Fruit fly (Drosophila melanogaster): ENCODE data around the gene CG45045.
A peak's percentile ranks its signal among the peaks of the same experiment; 100 is the strongest.

DNA sequence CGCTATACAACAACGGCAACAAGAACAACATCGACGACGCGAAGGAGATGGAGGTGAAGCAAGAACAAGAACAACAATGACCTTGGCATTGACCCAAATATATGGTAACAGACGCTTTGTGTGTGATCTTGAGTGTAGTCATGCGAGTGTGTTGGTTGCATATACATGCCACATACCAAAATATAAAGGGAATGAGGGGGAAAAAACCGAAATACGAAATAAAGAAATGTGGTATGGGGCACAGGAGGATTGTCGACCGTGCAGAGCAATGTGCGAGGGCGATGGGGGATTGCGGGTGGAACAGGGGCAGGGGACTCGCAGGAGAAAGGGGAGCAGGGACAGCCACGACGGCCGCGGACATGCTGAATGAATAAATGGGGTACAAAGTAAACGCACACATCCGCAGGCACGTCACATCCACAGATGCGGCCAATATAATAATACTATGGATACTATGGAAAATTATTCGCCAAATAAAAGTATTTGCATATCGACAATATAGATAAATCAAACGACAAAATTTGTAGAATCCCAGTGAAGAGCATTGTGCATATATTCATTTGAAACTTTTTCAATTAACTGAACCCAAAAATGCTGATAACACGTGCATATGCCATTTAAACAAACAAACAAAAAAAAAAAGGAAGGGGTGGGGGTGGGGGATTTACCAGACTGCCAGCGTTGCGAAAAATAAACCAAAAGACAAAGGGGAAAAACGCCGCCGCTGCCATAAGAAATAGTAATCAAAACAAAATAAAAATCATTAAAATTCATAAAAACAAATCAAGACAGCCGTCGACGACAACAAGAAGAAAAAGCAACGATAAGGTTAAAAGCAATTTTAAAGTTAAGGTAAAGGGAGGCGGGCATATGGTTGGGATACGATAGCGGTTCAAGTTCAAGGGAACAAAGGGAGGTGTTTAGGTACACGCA is 38.8 kb downstream of the CG45045 start:
- no peak for TF ChIP-seq CG1621 (tag; optimal IDR thresholded peaks at IDR 0.05)
- TF ChIP-seq fkh (GFP tag; optimal IDR thresholded peaks at IDR 0.05): peak; percentile 5
- TF ChIP-seq Blimp-1 (GFP tag; optimal IDR thresholded peaks at IDR 0.05): peak; percentile 32
- TF ChIP-seq Lpt (GFP tag; optimal IDR thresholded peaks at IDR 0.05): no peak
- TF ChIP-seq CG16779 (tag; optimal IDR thresholded peaks at IDR 0.05): peak; percentile 40
- peak; percentile 8 for TF ChIP-seq CG6808 (GFP tag; optimal IDR thresholded peaks at IDR 0.05)
- TF ChIP-seq lz (GFP tag; optimal IDR thresholded peaks at IDR 0.05): no peak
- TF ChIP-seq Smox (GFP tag; optimal IDR thresholded peaks at IDR 0.05): no peak
- TF ChIP-seq CG4318 (GFP tag; optimal IDR thresholded peaks at IDR 0.05): no peak
- TF ChIP-seq CG6792 (GFP tag; optimal IDR thresholded peaks at IDR 0.05): no peak
- no peak for TF ChIP-seq topi (GFP tag; optimal IDR thresholded peaks at IDR 0.05)

All from whole organism, prepupa.